Fruit fly (Drosophila melanogaster): ENCODE data around the gene mip130.

The mip130 gene

dm6 chrX:1948508-1949065, 40.5 kb downstream of the mip130 start:
- TF ChIP-seq Sp1 (GFP tag; optimal IDR thresholded peaks at IDR 0.05) (peak; percentile 92), OdsH (GFP tag; optimal IDR thresholded peaks at IDR 0.05) (peak; percentile 91), woc (GFP tag; optimal IDR thresholded peaks at IDR 0.05) (peak; percentile 42), dsf (GFP tag; optimal IDR thresholded peaks at IDR 0.05; ENCODE audit: borderline replicate concordance) (no peak), CrebA (GFP tag; optimal IDR thresholded peaks at IDR 0.05; ENCODE audit: borderline replicate concordance) (peak; percentile 29), GATAd (GFP tag; optimal IDR thresholded peaks at IDR 0.05) (no peak), Dif (GFP tag; optimal IDR thresholded peaks at IDR 0.05; ENCODE audit: partially characterized antibody) (no peak), Myc (optimal IDR thresholded peaks at IDR 0.05) (no peak), sv (GFP tag; optimal IDR thresholded peaks at IDR 0.05) (no peak), lola (GFP tag; optimal IDR thresholded peaks at IDR 0.05) (no peak), Abd-B (GFP tag; optimal IDR thresholded peaks at IDR 0.05) (no peak), Rel (GFP tag; optimal IDR thresholded peaks at IDR 0.05) (no peak), Rel (tag; optimal IDR thresholded peaks at IDR 0.05) (peak; percentile 72), CG32264 (GFP tag; optimal IDR thresholded peaks at IDR 0.05) (peak; percentile 70), brk (GFP tag; optimal IDR thresholded peaks at IDR 0.05) (peak; percentile 2), HLH106 (tag; optimal IDR thresholded peaks at IDR 0.05) (peak; percentile 92), Jra (GFP tag; optimal IDR thresholded peaks at IDR 0.05) (no peak), CG9705 (GFP tag; optimal IDR thresholded peaks at IDR 0.05) (peak; percentile 61), fru (GFP tag; optimal IDR thresholded peaks at IDR 0.05) (peak; percentile 91), sage (GFP tag; optimal IDR thresholded peaks at IDR 0.05) (peak; percentile 37), ey (GFP tag; optimal IDR thresholded peaks at IDR 0.05) (peak; percentile 87), pan (optimal IDR thresholded peaks at IDR 0.05) (no peak), Vsx2 (GFP tag; optimal IDR thresholded peaks at IDR 0.05; ENCODE audit: partially characterized antibody) (no peak), h (GFP tag; optimal IDR thresholded peaks at IDR 0.05) (peak; percentile 91), foxo (GFP tag; optimal IDR thresholded peaks at IDR 0.05) (peak in 1 of 2 experiments; percentile 93), br (GFP tag; optimal IDR thresholded peaks at IDR 0.05) (peak; percentile 88), Mio (GFP tag; optimal IDR thresholded peaks at IDR 0.05) (peak; percentile 71), usp (GFP tag; optimal IDR thresholded peaks at IDR 0.05) (no peak), Dfd (GFP tag; optimal IDR thresholded peaks at IDR 0.05) (no peak), tai (GFP tag; optimal IDR thresholded peaks at IDR 0.05) (no peak), dmrt93B (GFP tag; optimal IDR thresholded peaks at IDR 0.05) (peak; percentile 91), rgr (GFP tag; optimal IDR thresholded peaks at IDR 0.05) (peak; percentile 93), Hr83 (GFP tag; optimal IDR thresholded peaks at IDR 0.05; ENCODE audit: poor library complexity, severe bottlenecking) (no peak), Hr78 (GFP tag; optimal IDR thresholded peaks at IDR 0.05) (no peak), dl (GFP tag; optimal IDR thresholded peaks at IDR 0.05; ENCODE audit: insufficient read depth in 1 of 2, partially characterized antibody in 2 of 2) (no peak), psq (GFP tag; optimal IDR thresholded peaks at IDR 0.05) (peak; percentile 88), N (GFP tag; optimal IDR thresholded peaks at IDR 0.05) (no peak), Hnf4 (GFP tag; optimal IDR thresholded peaks at IDR 0.05) (peak; percentile 78), jim (GFP tag; optimal IDR thresholded peaks at IDR 0.05) (no peak)

- TF ChIP-seq Hr83 (GFP tag; optimal IDR thresholded peaks at IDR 0.05; ENCODE audit: poor library complexity, severe bottlenecking) (no peak), fru (GFP tag; optimal IDR thresholded peaks at IDR 0.05) (no peak), dsf (GFP tag; optimal IDR thresholded peaks at IDR 0.05; ENCODE audit: borderline replicate concordance) (no peak), dl (GFP tag; optimal IDR thresholded peaks at IDR 0.05; ENCODE audit: insufficient read depth in 1 of 2, partially characterized antibody in 2 of 2) (no peak), N (GFP tag; optimal IDR thresholded peaks at IDR 0.05) (no peak), Rel (GFP tag; optimal IDR thresholded peaks at IDR 0.05) (no peak), Rel (tag; optimal IDR thresholded peaks at IDR 0.05) (no peak), CG9705 (GFP tag; optimal IDR thresholded peaks at IDR 0.05) (no peak), Abd-B (GFP tag; optimal IDR thresholded peaks at IDR 0.05) (no peak), h (GFP tag; optimal IDR thresholded peaks at IDR 0.05) (no peak), lola (GFP tag; optimal IDR thresholded peaks at IDR 0.05) (no peak), OdsH (GFP tag; optimal IDR thresholded peaks at IDR 0.05) (no peak), rgr (GFP tag; optimal IDR thresholded peaks at IDR 0.05) (no peak), Mio (GFP tag; optimal IDR thresholded peaks at IDR 0.05) (no peak), Hnf4 (GFP tag; optimal IDR thresholded peaks at IDR 0.05) (no peak), CrebA (GFP tag; optimal IDR thresholded peaks at IDR 0.05; ENCODE audit: borderline replicate concordance) (no peak), ey (GFP tag; optimal IDR thresholded peaks at IDR 0.05) (no peak)
These were observed 41.6 kb downstream of the mip130 start for dm6 chrX:1949598-1949997.
